Fruit fly (Drosophila melanogaster) whole organism, prepupa: ENCODE data around the gene Sodq.

Experiments used
- CG31627 ChIP-seq: fragments of 200-800 bp; sonication (Bioruptor generic); optimal IDR thresholded peaks from 3 replicates; lab custom pipeline; 2016; ENCODE audit warnings: missing biosample characterization, missing genetic modification characterization
- CG6854 ChIP-seq: fragments of 200-800 bp; sonication (Bioruptor generic); optimal IDR thresholded peaks from 2 replicates; lab custom pipeline; 2017; ENCODE audit warnings: missing biosample characterization, mild to moderate bottlenecking, missing genetic modification characterization
- Hr38 ChIP-seq: sonication (Bioruptor generic); optimal IDR thresholded peaks from 2 replicates; lab custom pipeline; 2016; ENCODE audit warnings: missing biosample characterization, missing genetic modification characterization
- Smox ChIP-seq: fragments of 200-800 bp; sonication (Bioruptor generic); optimal IDR thresholded peaks from 3 replicates; lab custom pipeline; 2016; ENCODE audit warnings: missing biosample characterization, missing genetic modification characterization
- cyc ChIP-seq: fragments of 200-800 bp; sonication (Bioruptor generic); optimal IDR thresholded peaks from 3 replicates; lab custom pipeline; 2016; ENCODE audit warnings: missing biosample characterization, missing genetic modification characterization
- dsx ChIP-seq: fragments of 200-800 bp; optimal IDR thresholded peaks from 3 replicates; lab custom pipeline; 2019; ENCODE audit warnings: missing biosample characterization, mild to moderate bottlenecking, missing genetic modification characterization, moderate library complexity; ENCODE audit not compliant: poor library complexity, severe bottlenecking
- fd85E ChIP-seq: fragments of 200-800 bp; sonication (Bioruptor generic); optimal IDR thresholded peaks from 3 replicates; lab custom pipeline; 2016; ENCODE audit warnings: missing biosample characterization, missing genetic modification characterization
- fkh ChIP-seq: fragments of 200-800 bp; sonication (Bioruptor generic); optimal IDR thresholded peaks from 3 replicates; lab custom pipeline; 2017; ENCODE audit warnings: missing biosample characterization, mild to moderate bottlenecking, missing genetic modification characterization, moderate library complexity
- lz ChIP-seq: fragments of 200-800 bp; sonication (Bioruptor generic); optimal IDR thresholded peaks from 3 replicates; lab custom pipeline; 2016; ENCODE audit warnings: missing biosample characterization, missing genetic modification characterization
- spab ChIP-seq: fragments of 200-800 bp; sonication (Bioruptor generic); optimal IDR thresholded peaks from 2 replicates; lab custom pipeline; 2017; ENCODE audit warnings: missing biosample characterization, mild to moderate bottlenecking, missing genetic modification characterization, missing genetic modification reagents

- no peak for TF ChIP-seq spab (GFP tag; lab: Kevin White, UChicago)
- TF ChIP-seq Smox: no peak
- TF ChIP-seq lz: no peak
- TF ChIP-seq fkh (GFP tag; lab: Kevin White, UChicago): no peak
- TF ChIP-seq dsx: no peak
- no peak for TF ChIP-seq Hr38 (GFP tag; lab: Kevin White, UChicago)
- TF ChIP-seq CG31627: no peak
- no peak for TF ChIP-seq CG6854 (GFP tag; lab: Kevin White, UChicago)
- TF ChIP-seq fd85E: no peak
- no peak for TF ChIP-seq cyc (GFP tag; lab: Kevin White, UChicago)
These were observed 6.7 kb downstream of the Sodq start, which contains the start of gene CG31089 for dm6 chr3R:25902343-25902742.
